Comparison of ENCODE assay signal across 1 worm cellular context in the genomic region with DNA sequence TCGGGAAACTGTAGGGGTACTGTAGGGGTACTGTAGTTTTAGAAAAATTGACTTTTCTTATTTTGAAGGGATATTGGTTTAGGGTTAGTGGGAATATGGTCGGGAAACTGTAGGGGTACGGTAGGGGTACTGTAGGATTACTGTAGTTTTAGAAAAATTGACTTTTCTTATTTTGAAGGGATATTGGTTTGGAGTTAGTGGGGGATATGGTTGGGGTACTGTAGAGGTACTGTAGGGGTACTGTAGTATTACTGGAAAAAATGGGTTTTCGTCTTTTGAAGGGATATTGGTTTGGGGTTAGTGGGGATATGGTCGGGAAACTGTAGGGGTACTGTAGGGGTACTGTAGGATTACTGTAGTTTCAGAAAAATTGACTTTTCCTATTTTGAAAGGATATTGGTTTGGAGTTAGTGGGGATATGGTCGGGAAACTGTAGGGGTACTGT.
TF ChIP-seq lines count a peak whose summit lies in the region.

No protein-coding gene starts in this region.

TF ChIP-seq in whole organism, L4 larva, 104 proteins besides CTCF, POLR2A, EP300 and RAD21 (continued from another document):
- TF ChIP-seq arid-1 (GFP tag; conservative IDR thresholded peaks at IDR 0.05; lab: Robert Waterston, UW) (peak; percentile 59; the same call in 1 of the 2 replicates), madf-5 (GFP tag; IDR thresholded peaks at IDR 0.05; lab: Robert Waterston, UW) (peak; percentile 43 to 72; a peak in 2 of 4 replicates), ZK337.2 (GFP tag; IDR thresholded peaks at IDR 0.05; lab: Robert Waterston, UW) (peak; percentile 64; the same call in 1 of the 2 replicates), daf-8 (GFP tag; IDR thresholded peaks at IDR 0.05; lab: Robert Waterston, UW) (peak; percentile 63; the same call in 1 of the 2 replicates)
